Worm (Caenorhabditis elegans): ENCODE results near the gene K07H8.8.

Gene K07H8.8

DNA sequence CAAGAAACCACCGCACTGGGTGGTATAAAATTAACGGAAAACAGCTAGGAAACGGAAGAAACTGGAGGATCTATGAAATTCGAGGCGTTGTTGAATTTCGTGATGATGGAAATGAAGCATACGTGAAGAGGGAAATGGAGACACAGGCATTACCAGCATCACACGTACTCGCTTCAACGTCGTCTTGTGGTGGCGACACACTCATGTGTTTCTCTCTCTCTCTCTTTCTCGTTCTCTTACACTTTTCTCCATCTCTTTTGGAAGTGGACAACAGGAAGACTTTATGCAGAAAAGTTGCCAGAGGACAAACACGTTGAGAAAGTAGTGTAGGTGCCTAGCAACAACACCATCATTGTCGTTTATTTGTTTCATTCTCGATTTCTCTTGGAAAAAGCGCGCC lies 35.8 kb downstream of the K07H8.8 start:
- TF ChIP-seq ref-1 (GFP tag; conservative IDR thresholded peaks at IDR 0.05) (no peak), ztf-29 (GFP tag; IDR thresholded peaks at IDR 0.05) (no peak), ztf-23 (GFP tag; IDR thresholded peaks at IDR 0.05) (no peak), med-1 (GFP tag; optimal IDR thresholded peaks at IDR 0.05; ENCODE audit: insufficient read depth) (no peak), flt-1 (GFP tag; IDR thresholded peaks at IDR 0.05) (no peak), cog-1 (tag; optimal IDR thresholded peaks at IDR 0.05) (no peak), T22C8.4 (GFP tag; IDR thresholded peaks at IDR 0.05) (no peak), tab-1 (GFP tag; IDR thresholded peaks at IDR 0.05) (no peak), klf-2 (GFP tag; conservative IDR thresholded peaks at IDR 0.05) (no peak)

- TF ChIP-seq ref-1 (GFP tag; conservative IDR thresholded peaks at IDR 0.05) (no peak), cog-1 (tag; optimal IDR thresholded peaks at IDR 0.05) (peak; percentile 66), flt-1 (GFP tag; IDR thresholded peaks at IDR 0.05) (0 out of 2 replicates have a peak, but pooled peaks have one; percentile 28), klf-2 (GFP tag; conservative IDR thresholded peaks at IDR 0.05) (no peak), med-1 (GFP tag; optimal IDR thresholded peaks at IDR 0.05; ENCODE audit: insufficient read depth) (no peak), ztf-23 (GFP tag; IDR thresholded peaks at IDR 0.05) (0 out of 2 replicates have a peak, but pooled peaks have one; percentile 54), ztf-29 (GFP tag; IDR thresholded peaks at IDR 0.05) (no peak), T22C8.4 (GFP tag; IDR thresholded peaks at IDR 0.05) (no peak), tab-1 (GFP tag; IDR thresholded peaks at IDR 0.05) (no peak)
Observed at ce11 chrIV:8229523-8229922, 38.7 kb downstream of the K07H8.8 start.

- TF ChIP-seq med-1 (GFP tag; optimal IDR thresholded peaks at IDR 0.05; ENCODE audit: insufficient read depth) = no peak
- no peak for TF ChIP-seq ztf-29 (GFP tag; IDR thresholded peaks at IDR 0.05)
- no peak for TF ChIP-seq T22C8.4 (GFP tag; IDR thresholded peaks at IDR 0.05)
Observed at ce11 chrIV:8226474-8226873, 41.7 kb downstream of the K07H8.8 start.

- TF ChIP-seq ztf-29 (GFP tag; IDR thresholded peaks at IDR 0.05) = no peak
- TF ChIP-seq med-1 (GFP tag; optimal IDR thresholded peaks at IDR 0.05; ENCODE audit: insufficient read depth) = no peak
- no peak for TF ChIP-seq ref-1 (GFP tag; conservative IDR thresholded peaks at IDR 0.05)
- no peak for TF ChIP-seq klf-2 (GFP tag; conservative IDR thresholded peaks at IDR 0.05)
- TF ChIP-seq T22C8.4 (GFP tag; IDR thresholded peaks at IDR 0.05) = no peak
- TF ChIP-seq ztf-23 (GFP tag; IDR thresholded peaks at IDR 0.05) = no peak
- no peak for TF ChIP-seq flt-1 (GFP tag; IDR thresholded peaks at IDR 0.05)
- no peak for TF ChIP-seq tab-1 (GFP tag; IDR thresholded peaks at IDR 0.05)
- no peak for TF ChIP-seq cog-1 (tag; optimal IDR thresholded peaks at IDR 0.05)
Observed at ce11 chrIV:8225357-8225756, 42.9 kb downstream of the K07H8.8 start, which contains the start of gene serp-1.2. Gene serp-1.2 (plus strand): TSS chrIV:8225674.

DNA sequence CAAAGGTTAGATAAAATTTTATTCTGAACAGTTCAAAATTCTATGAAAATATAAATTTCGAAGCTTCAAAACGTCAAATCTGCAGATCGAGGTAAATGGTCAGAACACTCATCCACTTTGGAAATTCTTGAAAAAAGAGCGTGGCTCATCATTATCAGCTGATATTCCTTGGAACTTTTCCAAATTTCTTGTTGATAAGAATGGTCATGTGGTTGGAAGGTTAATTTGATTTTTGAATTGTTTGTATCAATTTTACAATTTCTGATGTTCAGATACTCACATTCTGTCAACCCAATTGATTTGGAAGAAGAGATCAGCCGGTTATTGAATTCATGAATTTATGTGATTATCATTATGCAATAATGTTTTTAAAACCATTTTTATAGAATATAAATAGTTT lies 45.2 kb downstream of the K07H8.8 start:
- TF ChIP-seq med-1 (GFP tag; optimal IDR thresholded peaks at IDR 0.05; ENCODE audit: insufficient read depth) (no peak), cog-1 (tag; optimal IDR thresholded peaks at IDR 0.05) (no peak), T22C8.4 (GFP tag; IDR thresholded peaks at IDR 0.05) (no peak), ztf-23 (GFP tag; IDR thresholded peaks at IDR 0.05) (no peak), klf-2 (GFP tag; conservative IDR thresholded peaks at IDR 0.05) (no peak), tab-1 (GFP tag; IDR thresholded peaks at IDR 0.05) (no peak), ztf-29 (GFP tag; IDR thresholded peaks at IDR 0.05) (no peak)

- no peak for TF ChIP-seq ref-1 (GFP tag; conservative IDR thresholded peaks at IDR 0.05)
- no peak for TF ChIP-seq tab-1 (GFP tag; IDR thresholded peaks at IDR 0.05)
Observed at ce11 chrIV:8221946-8222345, 46.3 kb downstream of the K07H8.8 start, which contains the start of gene gpx-6. Gene gpx-6 (plus strand): TSS chrIV:8222202.

DNA sequence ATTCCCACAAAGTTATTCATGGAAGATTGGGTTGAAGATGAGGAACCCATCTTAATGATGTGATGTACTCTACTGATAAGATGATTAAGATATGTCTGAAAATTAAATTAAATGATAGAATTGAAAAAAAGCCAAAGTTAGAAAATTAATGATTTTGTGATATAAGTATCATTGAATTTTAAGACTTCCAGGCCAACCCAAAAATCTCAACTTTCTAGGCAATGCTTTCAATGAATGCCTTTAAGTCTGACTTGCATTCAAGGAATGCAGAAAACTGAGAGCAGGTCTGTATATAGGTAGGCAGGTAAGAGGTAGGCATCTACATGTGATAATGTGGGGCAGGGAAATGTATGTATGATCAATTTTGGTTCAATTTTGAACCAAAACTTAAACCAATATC lies 48.2 kb downstream of the K07H8.8 start, which contains the start of gene ocr-2:
ocr-2 (minus strand) TSS at position 101 of the 400 bp plus-strand sequence.
- TF ChIP-seq ref-1 (GFP tag; conservative IDR thresholded peaks at IDR 0.05) (no peak), cog-1 (tag; optimal IDR thresholded peaks at IDR 0.05) (no peak), med-1 (GFP tag; optimal IDR thresholded peaks at IDR 0.05; ENCODE audit: insufficient read depth) (no peak), ztf-29 (GFP tag; IDR thresholded peaks at IDR 0.05) (no peak), T22C8.4 (GFP tag; IDR thresholded peaks at IDR 0.05) (no peak), tab-1 (GFP tag; IDR thresholded peaks at IDR 0.05) (no peak), klf-2 (GFP tag; conservative IDR thresholded peaks at IDR 0.05) (no peak), flt-1 (GFP tag; IDR thresholded peaks at IDR 0.05) (no peak), ztf-23 (GFP tag; IDR thresholded peaks at IDR 0.05) (no peak)
